Fruit fly (Drosophila melanogaster) whole organism: Measurements from ENCODE around the gene CG13029.

Experiments used
- CG8478 ChIP-seq: fragments of >200 bp; optimal IDR thresholded peaks from 2 replicates; lab custom pipeline; 2018; ENCODE audit warnings: inconsistent platforms
- EcR ChIP-seq, 2 experiments: fragments of >200 bp; optimal IDR thresholded peaks; 2 replicates each; lab custom pipeline; 2017; ENCODE audit warnings: missing biosample characterization in 2 of 2, missing genetic modification characterization in 2 of 2, missing genetic modification reagents in 2 of 2
- pan ChIP-seq: fragments of >200 bp; optimal IDR thresholded peaks from 2 replicates; lab custom pipeline; 2017
- psq ChIP-seq: fragments of >200 bp; optimal IDR thresholded peaks from 2 replicates; lab custom pipeline; 2017
- usp ChIP-seq: fragments of >200 bp; optimal IDR thresholded peaks from 2 replicates; lab custom pipeline; 2017; ENCODE audit warnings: missing biosample characterization, missing genetic modification characterization, mixed read lengths

dm6 chr3L:16862284-16862683 lies 1.9 kb downstream of the CG13029 start, which contains the start of gene Rh4:
- no peak for TF ChIP-seq pan (lab: Kevin White, UChicago)
- TF ChIP-seq EcR (GFP tag; optimal IDR thresholded peaks at IDR 0.05; lab: Kevin White, UChicago) = no peak
- no peak for TF ChIP-seq usp
- TF ChIP-seq CG8478 (lab: Kevin White, UChicago) = no peak
- TF ChIP-seq psq (lab: Kevin White, UChicago) = no peak
